Worm (Caenorhabditis elegans): ENCODE data around the gene C18A11.2.
A peak's percentile ranks its signal among the peaks of the same experiment; 100 is the strongest.

C18A11.2 gene

DNA sequence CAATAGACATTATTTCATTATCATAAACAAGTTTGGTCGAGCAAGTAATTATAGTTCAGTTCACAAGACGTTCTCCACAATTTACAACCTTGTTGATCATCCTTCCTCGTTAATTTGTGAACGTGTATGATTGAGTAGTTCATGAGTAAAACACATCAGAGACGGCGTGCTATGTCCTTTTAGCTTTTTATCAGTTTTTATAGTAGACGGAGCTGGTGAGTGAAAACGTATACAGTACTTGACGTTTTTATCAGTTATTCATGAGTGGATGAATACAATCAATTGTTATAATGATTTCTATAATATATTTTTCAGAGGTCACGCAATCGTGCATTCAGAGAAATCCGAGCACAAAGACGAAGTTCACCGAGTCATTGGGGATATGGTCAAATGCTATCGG is 11.5 kb downstream of the C18A11.2 start:
- TF ChIP-seq hpl-2 (GFP tag; optimal IDR thresholded peaks at IDR 0.05), result no peak
- no peak for TF ChIP-seq nhr-28 (tag; optimal IDR thresholded peaks at IDR 0.05)
- no peak for TF ChIP-seq nhr-90 (tag; optimal IDR thresholded peaks at IDR 0.05; ENCODE audit: poor library complexity)
- TF ChIP-seq swsn-7 (tag; optimal IDR thresholded peaks at IDR 0.05), result no peak
- no peak for TF ChIP-seq nhr-12 (tag; optimal IDR thresholded peaks at IDR 0.05)
- no peak for TF ChIP-seq Y116A8C.19 (tag; optimal IDR thresholded peaks at IDR 0.05; ENCODE audit: borderline replicate concordance)
- TF ChIP-seq F16B12.6 (tag; optimal IDR thresholded peaks at IDR 0.05), result no peak
- TF ChIP-seq sup-37 (GFP tag; optimal IDR thresholded peaks at IDR 0.05), result no peak
- no peak for TF ChIP-seq egl-27 (tag; optimal IDR thresholded peaks at IDR 0.05)
- TF ChIP-seq egl-13 (tag; optimal IDR thresholded peaks at IDR 0.05), result no peak
- no peak for TF ChIP-seq unc-62 (GFP tag; optimal IDR thresholded peaks at IDR 0.05)
- TF ChIP-seq fkh-8 (tag; optimal IDR thresholded peaks at IDR 0.05), result no peak
- TF ChIP-seq mep-1 (tag; optimal IDR thresholded peaks at IDR 0.05), result no peak
- TF ChIP-seq lin-14 (GFP tag; optimal IDR thresholded peaks at IDR 0.05), result no peak
- no peak for TF ChIP-seq blmp-1 (tag; optimal IDR thresholded peaks at IDR 0.05)
- TF ChIP-seq zip-4 (GFP tag; optimal IDR thresholded peaks at IDR 0.05), result no peak
- TF ChIP-seq snu-23 (GFP tag; optimal IDR thresholded peaks at IDR 0.05), result no peak

DNA sequence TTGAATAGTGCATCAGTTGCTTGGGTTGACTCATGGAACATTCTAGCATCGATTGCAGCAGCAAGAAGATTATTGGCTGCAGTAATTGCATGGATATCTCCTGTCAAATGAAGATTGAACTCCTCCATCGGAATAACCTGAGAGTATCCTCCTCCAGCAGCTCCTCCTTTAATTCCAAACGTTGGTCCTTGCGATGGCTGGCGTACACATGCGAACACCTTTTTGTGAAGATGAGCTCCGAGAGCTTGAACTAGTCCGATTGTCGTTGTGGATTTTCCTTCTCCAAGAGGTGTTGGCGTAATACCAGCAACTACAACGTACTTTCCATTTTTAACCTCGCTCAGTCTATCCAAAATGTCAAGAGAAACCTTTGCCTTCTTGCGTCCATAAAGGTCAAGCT is 15.3 kb downstream of the C18A11.2 start:
- TF ChIP-seq elt-3 (tag; optimal IDR thresholded peaks at IDR 0.05), result no peak
- no peak for TF ChIP-seq fkh-4 (tag; optimal IDR thresholded peaks at IDR 0.05; ENCODE audit: borderline replicate concordance)
- TF ChIP-seq tbx-2 (tag; optimal IDR thresholded peaks at IDR 0.05), result no peak

DNA sequence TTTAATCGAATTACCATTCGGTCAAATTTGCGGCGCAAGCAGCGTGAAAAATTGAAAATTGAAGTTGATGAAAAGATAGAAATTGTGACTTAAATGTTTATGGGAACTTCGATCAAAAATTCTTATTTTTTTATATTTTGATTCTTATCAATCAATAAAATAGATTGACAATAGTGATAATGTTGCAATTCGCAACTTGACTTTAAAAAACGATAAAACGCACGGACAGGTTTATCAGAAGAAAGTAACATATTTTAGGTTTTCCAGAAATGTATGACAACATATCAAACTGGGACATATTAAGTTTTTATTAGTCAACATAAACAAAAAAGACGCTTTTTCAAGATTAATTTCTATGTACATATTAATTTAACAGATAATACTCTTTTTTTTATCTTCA is 16.0 kb downstream of the C18A11.2 start:
- TF ChIP-seq ztf-11 (tag; optimal IDR thresholded peaks at IDR 0.05) (no peak), egl-13 (tag; optimal IDR thresholded peaks at IDR 0.05) (peak; percentile 2), elt-2 (tag; optimal IDR thresholded peaks at IDR 0.05) (peak; percentile 28), ceh-8 (GFP tag; optimal IDR thresholded peaks at IDR 0.05) (peak; percentile 21)

- TF ChIP-seq hlh-17 (GFP tag; optimal IDR thresholded peaks at IDR 0.05; ENCODE audit: borderline replicate concordance) (no peak), unc-130 (tag; optimal IDR thresholded peaks at IDR 0.05) (peak; percentile 81), nhr-20 (tag; optimal IDR thresholded peaks at IDR 0.05) (peak; percentile 91), lin-15B (tag; optimal IDR thresholded peaks at IDR 0.05) (no peak), ceh-88 (GFP tag; IDR thresholded peaks at IDR 0.05) (no peak), sptf-1 (tag; optimal IDR thresholded peaks at IDR 0.05) (no peak), C34B4.2 (tag; optimal IDR thresholded peaks at IDR 0.05) (no peak), lin-35 (GFP tag; optimal IDR thresholded peaks at IDR 0.05) (peak; percentile 10 to 76), ceh-8 (GFP tag; optimal IDR thresholded peaks at IDR 0.05) (no peak), nhr-47 (tag; optimal IDR thresholded peaks at IDR 0.05) (peak; percentile 58), efl-1 (optimal IDR thresholded peaks at IDR 0.05) (no peak), efl-1 (GFP tag; optimal IDR thresholded peaks at IDR 0.05 in 1 of 2) (peak in 1 of 2 experiments; percentile 58), Y116A8C.19 (tag; optimal IDR thresholded peaks at IDR 0.05; ENCODE audit: borderline replicate concordance) (no peak), nhr-11 (tag; optimal IDR thresholded peaks at IDR 0.05) (no peak), sup-37 (GFP tag; optimal IDR thresholded peaks at IDR 0.05) (no peak), ets-5 (GFP tag; IDR thresholded peaks at IDR 0.05) (no peak), swsn-7 (tag; optimal IDR thresholded peaks at IDR 0.05) (peak; percentile 38), dsc-1 (tag; optimal IDR thresholded peaks at IDR 0.05) (no peak), nhr-71 (tag; optimal IDR thresholded peaks at IDR 0.05) (peak; percentile 86), nhr-76 (tag; optimal IDR thresholded peaks at IDR 0.05) (no peak), mab-9 (GFP tag; IDR thresholded peaks at IDR 0.05) (no peak), mep-1 (tag; optimal IDR thresholded peaks at IDR 0.05) (peak; percentile 67), nhr-77 (tag; optimal IDR thresholded peaks at IDR 0.05) (no peak), zip-4 (GFP tag; optimal IDR thresholded peaks at IDR 0.05) (peak; percentile 4), aha-1 (tag; optimal IDR thresholded peaks at IDR 0.05) (no peak), blmp-1 (tag; optimal IDR thresholded peaks at IDR 0.05) (peak; percentile 87), mdl-1 (tag; optimal IDR thresholded peaks at IDR 0.05) (peak in 1 of 2 experiments; percentile 94), nhr-84 (tag; optimal IDR thresholded peaks at IDR 0.05) (no peak), xbp-1 (tag; optimal IDR thresholded peaks at IDR 0.05) (peak; percentile 31), fkh-10 (GFP tag; optimal IDR thresholded peaks at IDR 0.05) (no peak), nhr-19 (GFP tag; conservative IDR thresholded peaks at IDR 0.05) (peak; percentile 54), pax-3 (tag; optimal IDR thresholded peaks at IDR 0.05) (no peak)
Measured at ce11 chrX:8083919-8084318, 16.6 kb downstream of the C18A11.2 start, which contains the start of gene K07E3.4. TSS of gene K07E3.4 (minus strand) at chrX:8084018.

Data from whole organism, L1 larva.